Worm (Caenorhabditis elegans) whole organism, L1 larva: ENCODE measurements around the gene asp-1.

Experiments
- C04F5.9 ChIP-seq: sonication (generic microtip); optimal IDR thresholded peaks from 2 replicates; lab custom pipeline; 2016; ENCODE audit warnings: missing genetic modification characterization, missing compliant biosample characterization
- C16A3.4 ChIP-seq: fragments of 150-350 bp; optimal IDR thresholded peaks from 2 replicates; lab custom pipeline; 2014; ENCODE audit warnings: missing biosample characterization, missing genetic modification characterization
- C34B4.2 ChIP-seq: sonication (generic microtip); optimal IDR thresholded peaks from 2 replicates; lab custom pipeline; 2017; ENCODE audit warnings: mild to moderate bottlenecking, missing genetic modification characterization, missing compliant biosample characterization
- Y116A8C.19 ChIP-seq: sonication (generic microtip); optimal IDR thresholded peaks from 2 replicates; lab custom pipeline; 2016; ENCODE audit warnings: missing compliant biosample characterization, missing genetic modification characterization, borderline replicate concordance
- aha-1 ChIP-seq: fragments of 150-350 bp; optimal IDR thresholded peaks from 2 replicates; lab custom pipeline; 2014; ENCODE audit warnings: missing biosample characterization, missing genetic modification characterization
- aly-2 ChIP-seq: fragments of 150-350 bp; optimal IDR thresholded peaks from 2 replicates; lab custom pipeline; 2014; ENCODE audit warnings: missing biosample characterization, missing genetic modification characterization
- blmp-1 ChIP-seq: fragments of 150-350 bp; optimal IDR thresholded peaks from 2 replicates; lab custom pipeline; 2014; ENCODE audit warnings: missing biosample characterization, missing genetic modification characterization
- ceh-82 ChIP-seq, 3 experiments: fragments of 150-350 bp in 1 of 3; sonication (generic microtip) in 2 of 3; optimal IDR thresholded peaks; 2 replicates each; lab custom pipeline; 2014 to 2017; ENCODE audit warnings: missing biosample characterization in 3 of 3, missing genetic modification characterization in 3 of 3
- efl-1 ChIP-seq, 4 experiments: fragments of 150-350 bp; optimal IDR thresholded peaks in 3 of 4; peaks in 1 of 4; 1 replicate in 1 of 4; 2 replicates in 3 of 4; lab custom pipeline; 2014; ENCODE audit warnings: missing biosample characterization in 2 of 4, missing genetic modification characterization in 2 of 4, missing genetic modification reagents in 2 of 4
- egl-13 ChIP-seq: sonication (generic microtip); optimal IDR thresholded peaks from 2 replicates; lab custom pipeline; 2016; ENCODE audit warnings: missing genotype, missing genetic modification reagents, missing genetic modification characterization, missing compliant biosample characterization
- egl-27 ChIP-seq, 2 experiments: fragments of 150-350 bp in 1 of 2; sonication (generic microtip); optimal IDR thresholded peaks; 3 replicates each; lab custom pipeline; 2017 to 2018; ENCODE audit warnings: missing biosample characterization in 2 of 2, missing genetic modification characterization in 2 of 2, missing genetic modification reagents in 2 of 2
- elt-2 ChIP-seq: sonication (generic microtip); optimal IDR thresholded peaks from 2 replicates; lab custom pipeline; 2016; ENCODE audit warnings: missing genetic modification characterization, mild to moderate bottlenecking, inconsistent platforms, missing compliant biosample characterization, missing genetic modification reagents
- fkh-8 ChIP-seq: sonication (generic microtip); optimal IDR thresholded peaks from 2 replicates; lab custom pipeline; 2016; ENCODE audit warnings: mild to moderate bottlenecking, missing genetic modification characterization, missing compliant biosample characterization
- fos-1 ChIP-seq: fragments of 150-350 bp; optimal IDR thresholded peaks from 2 replicates; lab custom pipeline; 2014; ENCODE audit warnings: missing biosample characterization, missing genetic modification characterization
- lin-13 ChIP-seq: fragments of 150-350 bp; optimal IDR thresholded peaks from 2 replicates; lab custom pipeline; 2014; ENCODE audit warnings: missing biosample characterization, missing genetic modification reagents, missing genetic modification characterization
- lin-14 ChIP-seq: fragments of 200-800 bp; sonication (Bioruptor generic); optimal IDR thresholded peaks from 2 replicates; lab custom pipeline; 2018; ENCODE audit warnings: mild to moderate bottlenecking, missing genetic modification characterization, moderate library complexity, missing compliant biosample characterization
- lir-3 ChIP-seq: sonication (generic microtip); optimal IDR thresholded peaks from 2 replicates; lab custom pipeline; 2016; ENCODE audit warnings: mild to moderate bottlenecking, missing genetic modification characterization, moderate library complexity, missing compliant biosample characterization; ENCODE audit not compliant: poor library complexity
- mab-9 ChIP-seq: fragments of 200-800 bp; sonication (Bioruptor generic); IDR thresholded peaks from 2 replicates; pipeline ENCODE4 v1.3.6; 2022; ENCODE audit warnings: missing genetic modification reagents, missing genetic modification characterization, missing compliant biosample characterization
- mdl-1 ChIP-seq, 2 experiments: fragments of 150-350 bp; optimal IDR thresholded peaks; 2 replicates each; lab custom pipeline; 2014 to 2017; ENCODE audit warnings: missing biosample characterization in 2 of 2, missing genetic modification characterization in 2 of 2, inconsistent platforms in 1 of 2
- mef-2 ChIP-seq: fragments of 150-350 bp; optimal IDR thresholded peaks from 2 replicates; lab custom pipeline; 2014; ENCODE audit warnings: missing biosample characterization, missing genetic modification characterization
- nhr-20 ChIP-seq: sonication (generic microtip); optimal IDR thresholded peaks from 2 replicates; lab custom pipeline; 2016; ENCODE audit warnings: mild to moderate bottlenecking, missing genetic modification characterization, missing compliant biosample characterization
- nhr-28 ChIP-seq: fragments of 150-350 bp; optimal IDR thresholded peaks from 2 replicates; lab custom pipeline; 2014; ENCODE audit warnings: missing biosample characterization, missing genetic modification characterization
- nhr-71 ChIP-seq: sonication (generic microtip); optimal IDR thresholded peaks from 2 replicates; lab custom pipeline; 2016; ENCODE audit warnings: mild to moderate bottlenecking, missing genetic modification characterization, moderate library complexity, missing compliant biosample characterization
- nhr-76 ChIP-seq: sonication (generic microtip); optimal IDR thresholded peaks from 2 replicates; lab custom pipeline; 2017; ENCODE audit warnings: missing biosample characterization, missing genetic modification characterization
- nhr-77 ChIP-seq: fragments of 150-350 bp; optimal IDR thresholded peaks from 2 replicates; lab custom pipeline; 2014; ENCODE audit warnings: missing biosample characterization, missing genetic modification characterization
- nhr-85 ChIP-seq: sonication (generic microtip); peaks from one replicate; lab custom pipeline; 2016; ENCODE audit warnings: missing genetic modification characterization, inconsistent platforms, missing compliant biosample characterization
- nhr-90 ChIP-seq: sonication (generic microtip); optimal IDR thresholded peaks from 2 replicates; lab custom pipeline; 2016; ENCODE audit warnings: mild to moderate bottlenecking, missing genetic modification characterization, missing compliant biosample characterization; ENCODE audit not compliant: poor library complexity
- pax-3 ChIP-seq: fragments of 200-800 bp; sonication (Bioruptor generic); optimal IDR thresholded peaks from 2 replicates; lab custom pipeline; 2018; ENCODE audit warnings: mild to moderate bottlenecking, missing genetic modification characterization, moderate library complexity, missing compliant biosample characterization
- skn-1 ChIP-seq: fragments of 150-350 bp; optimal IDR thresholded peaks from 2 replicates; lab custom pipeline; 2014; ENCODE audit warnings: missing biosample characterization, missing genetic modification characterization
- sox-4 ChIP-seq: sonication (generic microtip); optimal IDR thresholded peaks from 2 replicates; lab custom pipeline; 2016; ENCODE audit warnings: missing genetic modification characterization, missing compliant biosample characterization
- sup-37 ChIP-seq: fragments of 200-800 bp; sonication (Bioruptor generic); optimal IDR thresholded peaks from 2 replicates; lab custom pipeline; 2018; ENCODE audit warnings: mild to moderate bottlenecking, missing genetic modification characterization, missing compliant biosample characterization
- swsn-7 ChIP-seq: sonication (generic microtip); optimal IDR thresholded peaks from 2 replicates; lab custom pipeline; 2016; ENCODE audit warnings: missing genetic modification characterization, missing compliant biosample characterization
- unc-130 ChIP-seq: fragments of 150-350 bp; optimal IDR thresholded peaks from 2 replicates; lab custom pipeline; 2017; ENCODE audit warnings: missing biosample characterization, missing genetic modification characterization, inconsistent platforms
- unc-62 ChIP-seq: fragments of 150-350 bp; optimal IDR thresholded peaks from 2 replicates; lab custom pipeline; 2014; ENCODE audit warnings: missing biosample characterization, missing genetic modification reagents, missing genetic modification characterization
- xbp-1 ChIP-seq: sonication (generic microtip); optimal IDR thresholded peaks from 2 replicates; lab custom pipeline; 2016; ENCODE audit warnings: missing genetic modification characterization, missing compliant biosample characterization
- zip-4 ChIP-seq: fragments of 200-800 bp; sonication (Bioruptor generic); optimal IDR thresholded peaks from 2 replicates; lab custom pipeline; 2018; ENCODE audit warnings: mild to moderate bottlenecking, missing genetic modification characterization, moderate library complexity, missing compliant biosample characterization

The asp-1 gene

DNA sequence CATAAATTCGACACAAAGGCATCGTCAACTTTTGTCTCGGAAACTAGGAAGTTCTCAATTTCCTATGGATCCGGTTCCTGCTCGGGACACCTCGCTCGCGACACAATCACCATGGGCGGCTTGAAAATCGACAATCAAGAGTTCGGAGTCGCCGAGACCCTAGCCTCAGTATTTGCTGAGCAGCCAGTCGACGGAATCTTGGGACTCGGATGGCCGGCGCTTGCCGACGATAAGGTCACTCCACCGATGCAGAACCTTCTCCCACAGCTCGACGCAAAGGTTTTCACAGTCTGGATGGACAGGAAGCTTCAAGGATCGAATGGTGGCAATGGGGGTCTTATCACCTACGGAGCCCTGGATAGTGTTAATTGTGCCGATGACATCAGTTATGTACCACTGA, 3.1 kb downstream of the asp-1 start:
- TF ChIP-seq efl-1 (optimal IDR thresholded peaks at IDR 0.05; lab: Kevin White, UChicago) (no peak), efl-1 (GFP tag; optimal IDR thresholded peaks at IDR 0.05 in 1 of 2; lab: Kevin White, UChicago) (no peak), aly-2 (tag; lab: Kevin White, UChicago) (no peak), ceh-82 (tag; optimal IDR thresholded peaks at IDR 0.05; lab: Kevin White, UChicago) (no peak), lin-14 (GFP tag; lab: Kevin White, UChicago) (no peak), mef-2 (no peak), C04F5.9 (tag; lab: Kevin White, UChicago) (no peak), mab-9 (GFP tag; lab: Robert Waterston, UW) (no peak), pax-3 (no peak), lir-3 (tag; lab: Kevin White, UChicago) (no peak), nhr-20 (tag; lab: Kevin White, UChicago) (no peak), xbp-1 (tag; lab: Kevin White, UChicago) (no peak)

ce11 chrV:19044753-19045152, 5.8 kb downstream of the asp-1 start, which contains the start of gene asp-15:
asp-15 (minus strand) TSS chrV:19044853.
- TF ChIP-seq sox-4 (no peak), nhr-90 (tag; lab: Kevin White, UChicago) (no peak), skn-1 (tag; lab: Kevin White, UChicago) (no peak), mdl-1 (tag; optimal IDR thresholded peaks at IDR 0.05; lab: Kevin White, UChicago) (no peak), unc-62 (GFP tag; lab: Kevin White, UChicago) (no peak), nhr-77 (no peak), unc-130 (tag; lab: Kevin White, UChicago) (no peak), lir-3 (tag; lab: Kevin White, UChicago) (no peak), elt-2 (tag; lab: Kevin White, UChicago) (no peak), egl-27 (tag; optimal IDR thresholded peaks at IDR 0.05; lab: Kevin White, UChicago) (no peak), xbp-1 (tag; lab: Kevin White, UChicago) (no peak), fkh-8 (tag; lab: Kevin White, UChicago) (no peak)

DNA sequence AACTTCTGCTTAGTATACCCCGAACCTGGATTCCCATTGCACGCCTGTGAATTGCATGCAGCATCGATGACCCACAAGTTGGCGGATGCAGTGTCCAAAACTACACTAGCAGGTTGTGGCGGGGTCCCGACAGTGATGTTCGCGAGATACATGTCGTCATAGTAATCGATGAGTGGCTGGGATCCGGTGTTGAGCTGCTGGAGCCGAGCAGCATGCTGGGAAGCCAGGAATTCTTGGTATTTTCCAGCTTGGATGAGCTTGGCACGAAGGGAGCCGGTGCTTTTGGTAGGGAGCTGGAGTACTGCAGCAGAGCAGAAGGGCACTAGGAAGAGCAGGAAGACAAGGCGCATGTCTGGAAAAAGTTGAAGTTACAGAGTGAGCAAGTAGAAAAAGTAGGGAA, 8.3 kb downstream of the asp-1 start, which contains the start of gene asp-16:
Gene asp-16, minus strand, starts transcription at position 350 of the 400 bp plus-strand sequence.
- TF ChIP-seq swsn-7 (tag; lab: Kevin White, UChicago) (no peak), nhr-76 (no peak), zip-4 (GFP tag; lab: Kevin White, UChicago) (no peak), egl-13 (tag; lab: Kevin White, UChicago) (no peak), C34B4.2 (no peak), sup-37 (GFP tag; lab: Kevin White, UChicago) (no peak), Y116A8C.19 (no peak), fkh-8 (tag; lab: Kevin White, UChicago) (no peak), C16A3.4 (no peak), nhr-20 (tag; lab: Kevin White, UChicago) (no peak), lin-14 (GFP tag; lab: Kevin White, UChicago) (no peak), ceh-82 (tag; optimal IDR thresholded peaks at IDR 0.05; lab: Kevin White, UChicago) (no peak), lin-13 (GFP tag; lab: Kevin White, UChicago) (no peak), nhr-28 (tag; lab: Kevin White, UChicago) (no peak), nhr-90 (tag; lab: Kevin White, UChicago) (no peak), nhr-77 (no peak), aha-1 (tag; lab: Kevin White, UChicago) (no peak), nhr-71 (tag; lab: Kevin White, UChicago) (no peak), fos-1 (tag; lab: Kevin White, UChicago) (no peak)

- peak; percentile 17 for TF ChIP-seq nhr-85
- TF ChIP-seq blmp-1 (tag; lab: Kevin White, UChicago), result no peak
These were observed 13.3 kb downstream of the asp-1 start, which contains the start of gene asp-17 for ce11 chrV:19037222-19037621. asp-17 (minus strand) TSS chrV:19037322.
